ENCODE assay signal across 3 worm cellular contexts in genomic region chrII:2927533-2927932, ce11.
TF ChIP-seq lines count a peak whose summit lies in the region.

TSS of gene ZK355.3 (minus strand) at chrII:2927633.
TSS of gene ZK355.8 (plus strand) at chrII:2927804.

TF ChIP-seq in whole organism, L4 larva, 104 proteins besides CTCF, POLR2A, EP300 and RAD21:
- TF ChIP-seq aha-1 (tag; lab: Kevin White, UChicago): peak; percentile 79
- peak; percentile 40 for TF ChIP-seq set-16 (GFP tag; IDR thresholded peaks at IDR 0.05; lab: Robert Waterston, UW)
- no peak for TF ChIP-seq nhr-42 (GFP tag; IDR thresholded peaks at IDR 0.05; lab: Robert Waterston, UW)
- no peak for TF ChIP-seq F49E8.2 (tag; optimal IDR thresholded peaks at IDR 0.05; lab: Kevin White, UChicago; ENCODE audit: borderline replicate concordance)
- peak in 1 of 2 experiments; percentile 22 for TF ChIP-seq unc-62 (GFP tag; optimal IDR thresholded peaks at IDR 0.05 in 1 of 2; lab: Kevin White, UChicago)
- TF ChIP-seq unc-62 (tag; optimal IDR thresholded peaks at IDR 0.05; lab: Kevin White, UChicago): no peak

TF ChIP-seq in whole organism, early embryonic, 17 proteins besides CTCF, POLR2A, EP300 and RAD21:
- 0 out of 2 replicates have a peak, but pooled peaks have one; percentile 36 for TF ChIP-seq sea-1 (GFP tag; conservative IDR thresholded peaks at IDR 0.05; lab: Robert Waterston, UW)
- TF ChIP-seq F13C5.2 (tag; optimal IDR thresholded peaks at IDR 0.05; lab: Kevin White, UChicago): no peak

TF ChIP-seq in whole organism, young adult, 124 proteins besides CTCF, POLR2A, EP300 and RAD21:
- peak; percentile 49 for TF ChIP-seq zfh-2 (GFP tag; conservative IDR thresholded peaks at IDR 0.05; lab: Robert Waterston, UW)
- no peak for TF ChIP-seq bed-2 (GFP tag; IDR thresholded peaks at IDR 0.05; lab: Robert Waterston, UW)
